Fruit fly (Drosophila melanogaster) whole organism, prepupa: Measurements from ENCODE around the gene CG33286.

Experiments used
- Blimp-1 ChIP-seq: fragments of 200-800 bp; sonication (Bioruptor generic); optimal IDR thresholded peaks from 3 replicates; lab custom pipeline; 2017; ENCODE audit warnings: missing biosample characterization, missing genetic modification characterization, mild to moderate bottlenecking, moderate library complexity, missing genetic modification reagents
- CG10669 ChIP-seq: fragments of 200-800 bp; sonication (Bioruptor generic); optimal IDR thresholded peaks from 3 replicates; lab custom pipeline; 2018; ENCODE audit warnings: missing biosample characterization, mild to moderate bottlenecking, missing genetic modification characterization, moderate library complexity
- CG11294 ChIP-seq: fragments of 200-800 bp; sonication (Bioruptor generic); IDR thresholded peaks from 2 replicates; pipeline ENCODE4 v1.3.6; 2022; ENCODE audit warnings: missing biosample characterization, missing genetic modification characterization
- CG11762 ChIP-seq: fragments of 200-800 bp; sonication (Bioruptor generic); optimal IDR thresholded peaks from 3 replicates; lab custom pipeline; 2016; ENCODE audit warnings: missing biosample characterization, missing genetic modification characterization; ENCODE audit not compliant: insufficient read depth
- CG11902 ChIP-seq: fragments of 200-800 bp; sonication (Bioruptor generic); optimal IDR thresholded peaks from 3 replicates; lab custom pipeline; 2016; ENCODE audit warnings: missing biosample characterization, missing genetic modification characterization
- CG15336 ChIP-seq: fragments of 200-800 bp; sonication (Bioruptor generic); IDR thresholded peaks from 2 replicates; pipeline ENCODE4 v1.3.6; 2022; ENCODE audit warnings: missing biosample characterization, missing genetic modification characterization
- CG16779 ChIP-seq: fragments of 200-800 bp; sonication (Bioruptor generic); optimal IDR thresholded peaks from 3 replicates; lab custom pipeline; 2017; ENCODE audit warnings: missing biosample characterization, mild to moderate bottlenecking, missing genetic modification characterization
- CG3032 ChIP-seq: fragments of 200-800 bp; optimal IDR thresholded peaks from 2 replicates; lab custom pipeline; 2019; ENCODE audit warnings: missing biosample characterization, mild to moderate bottlenecking, missing genetic modification characterization, moderate library complexity
- CG31627 ChIP-seq: fragments of 200-800 bp; sonication (Bioruptor generic); optimal IDR thresholded peaks from 3 replicates; lab custom pipeline; 2016; ENCODE audit warnings: missing biosample characterization, missing genetic modification characterization
- CG34406 ChIP-seq: fragments of 200-800 bp; sonication (Bioruptor generic); optimal IDR thresholded peaks from 3 replicates; lab custom pipeline; 2016; ENCODE audit warnings: missing biosample characterization, missing genetic modification characterization
- CG3919 ChIP-seq: fragments of 200-800 bp; sonication (Bioruptor generic); optimal IDR thresholded peaks from 3 replicates; lab custom pipeline; 2016; ENCODE audit warnings: missing biosample characterization, missing genetic modification characterization
- CG4318 ChIP-seq: fragments of 200-800 bp; sonication (Bioruptor generic); optimal IDR thresholded peaks from 3 replicates; lab custom pipeline; 2017; ENCODE audit warnings: missing biosample characterization, mild to moderate bottlenecking, missing genetic modification characterization
- CG6163 ChIP-seq: fragments of 200-800 bp; sonication (Bioruptor generic); IDR thresholded peaks from 3 replicates; pipeline ENCODE4 v1.3.6; 2022; ENCODE audit warnings: missing biosample characterization, missing genetic modification characterization
- CG6276 ChIP-seq: fragments of 200-800 bp; sonication (Bioruptor generic); optimal IDR thresholded peaks from 2 replicates; lab custom pipeline; 2017; ENCODE audit warnings: missing biosample characterization, mild to moderate bottlenecking, missing genetic modification characterization
- CG6792 ChIP-seq: fragments of 200-800 bp; sonication (Bioruptor generic); optimal IDR thresholded peaks from 3 replicates; lab custom pipeline; 2016; ENCODE audit warnings: missing biosample characterization, missing genetic modification characterization
- CG6808 ChIP-seq: fragments of 200-800 bp; sonication (Bioruptor generic); optimal IDR thresholded peaks from 3 replicates; lab custom pipeline; 2017; ENCODE audit warnings: missing biosample characterization, missing genetic modification characterization, mild to moderate bottlenecking, moderate library complexity, missing genetic modification reagents
- CG6854 ChIP-seq: fragments of 200-800 bp; sonication (Bioruptor generic); optimal IDR thresholded peaks from 2 replicates; lab custom pipeline; 2017; ENCODE audit warnings: missing biosample characterization, mild to moderate bottlenecking, missing genetic modification characterization
- CG8119 ChIP-seq: fragments of 200-800 bp; sonication (Bioruptor generic); IDR thresholded peaks from 3 replicates; pipeline ENCODE4 v1.3.6; 2022; ENCODE audit warnings: missing biosample characterization, missing genetic modification characterization
- CG9139 ChIP-seq: fragments of 200-800 bp; sonication (Bioruptor generic); optimal IDR thresholded peaks from 3 replicates; lab custom pipeline; 2017; ENCODE audit warnings: missing biosample characterization, mild to moderate bottlenecking, missing genetic modification characterization
- Eip75B ChIP-seq: fragments of 200-800 bp; sonication (Bioruptor generic); optimal IDR thresholded peaks from 3 replicates; lab custom pipeline; 2016; ENCODE audit warnings: missing biosample characterization, missing genetic modification characterization
- Eip78C ChIP-seq: fragments of 200-800 bp; sonication (Bioruptor generic); peaks from one replicate; lab custom pipeline; 2016; ENCODE audit warnings: missing biosample characterization, missing genetic modification characterization
- Eip93F ChIP-seq: fragments of 200-800 bp; sonication (Bioruptor generic); optimal IDR thresholded peaks from 2 replicates; lab custom pipeline; 2016; ENCODE audit warnings: missing biosample characterization, mild to moderate bottlenecking, missing genetic modification characterization
- Gug ChIP-seq: fragments of 200-800 bp; sonication (Bioruptor generic); IDR thresholded peaks from 2 replicates; pipeline ENCODE4 v1.3.6; 2022; ENCODE audit warnings: missing biosample characterization, missing genetic modification characterization
- Hr38 ChIP-seq: sonication (Bioruptor generic); optimal IDR thresholded peaks from 2 replicates; lab custom pipeline; 2016; ENCODE audit warnings: missing biosample characterization, missing genetic modification characterization
- Hr39 ChIP-seq: fragments of 200-800 bp; sonication (Bioruptor generic); optimal IDR thresholded peaks from 2 replicates; lab custom pipeline; 2016; ENCODE audit warnings: missing biosample characterization, missing genetic modification characterization
- Hr4 ChIP-seq: fragments of 200-800 bp; sonication (Bioruptor generic); optimal IDR thresholded peaks from 3 replicates; lab custom pipeline; 2016; ENCODE audit warnings: missing biosample characterization, missing genetic modification characterization
- Met ChIP-seq: fragments of 200-800 bp; sonication (Bioruptor generic); optimal IDR thresholded peaks from 3 replicates; lab custom pipeline; 2016; ENCODE audit warnings: missing biosample characterization, missing genetic modification characterization
- Sox14 ChIP-seq: fragments of 200-800 bp; sonication (Bioruptor generic); optimal IDR thresholded peaks from 3 replicates; lab custom pipeline; 2016; ENCODE audit warnings: missing biosample characterization, missing genetic modification characterization
- acj6 ChIP-seq: fragments of 200-800 bp; sonication (Bioruptor generic); optimal IDR thresholded peaks from 3 replicates; lab custom pipeline; 2016; ENCODE audit warnings: missing biosample characterization, missing genetic modification characterization
- cyc ChIP-seq: fragments of 200-800 bp; sonication (Bioruptor generic); optimal IDR thresholded peaks from 3 replicates; lab custom pipeline; 2016; ENCODE audit warnings: missing biosample characterization, missing genetic modification characterization
- eg ChIP-seq: fragments of 200-800 bp; sonication (Bioruptor generic); IDR thresholded peaks from 3 replicates; pipeline ENCODE4 v1.3.6; 2022; ENCODE audit warnings: missing biosample characterization, missing genetic modification characterization
- esn ChIP-seq: fragments of 200-800 bp; sonication (Bioruptor generic); optimal IDR thresholded peaks from 2 replicates; lab custom pipeline; 2016; ENCODE audit warnings: missing biosample characterization, mild to moderate bottlenecking, missing genetic modification characterization, moderate library complexity
- fd59A ChIP-seq: fragments of 200-800 bp; sonication (Bioruptor generic); optimal IDR thresholded peaks from 2 replicates; lab custom pipeline; 2017; ENCODE audit warnings: missing biosample characterization, mild to moderate bottlenecking, missing genetic modification characterization, missing genetic modification reagents
- fkh ChIP-seq: fragments of 200-800 bp; sonication (Bioruptor generic); optimal IDR thresholded peaks from 3 replicates; lab custom pipeline; 2017; ENCODE audit warnings: missing biosample characterization, mild to moderate bottlenecking, missing genetic modification characterization, moderate library complexity
- net ChIP-seq: fragments of 200-800 bp; sonication (Bioruptor generic); optimal IDR thresholded peaks from 3 replicates; lab custom pipeline; 2016; ENCODE audit warnings: missing biosample characterization, missing genetic modification characterization
- pdm3 ChIP-seq: fragments of 200-800 bp; sonication (Bioruptor generic); optimal IDR thresholded peaks from 3 replicates; lab custom pipeline; 2016; ENCODE audit warnings: missing biosample characterization, missing genetic modification characterization
- salr ChIP-seq, 2 experiments: fragments of 200-800 bp; sonication (Bioruptor generic); optimal IDR thresholded peaks; 3 replicates each; lab custom pipeline; 2016 to 2018; ENCODE audit warnings: missing biosample characterization in 2 of 2, missing genetic modification characterization in 2 of 2, mild to moderate bottlenecking in 1 of 2
- spab ChIP-seq: fragments of 200-800 bp; sonication (Bioruptor generic); optimal IDR thresholded peaks from 2 replicates; lab custom pipeline; 2017; ENCODE audit warnings: missing biosample characterization, mild to moderate bottlenecking, missing genetic modification characterization, missing genetic modification reagents
- ss ChIP-seq, 2 experiments: fragments of 200-800 bp; sonication (Bioruptor generic); optimal IDR thresholded peaks; 2 replicates in 1 of 2; 3 replicates in 1 of 2; lab custom pipeline; 2017 to 2018; ENCODE audit warnings: mild to moderate bottlenecking in 2 of 2, missing biosample characterization in 2 of 2, missing genetic modification characterization in 2 of 2, moderate library complexity in 1 of 2
- svp ChIP-seq: fragments of 200-800 bp; sonication (Bioruptor generic); peaks from one replicate; lab custom pipeline; 2016; ENCODE audit warnings: missing biosample characterization, missing genetic modification characterization
- vri ChIP-seq: fragments of 200-800 bp; sonication (Bioruptor generic); optimal IDR thresholded peaks from 3 replicates; lab custom pipeline; 2016; ENCODE audit warnings: missing biosample characterization, mild to moderate bottlenecking, missing genetic modification characterization

The CG33286 gene

DNA sequence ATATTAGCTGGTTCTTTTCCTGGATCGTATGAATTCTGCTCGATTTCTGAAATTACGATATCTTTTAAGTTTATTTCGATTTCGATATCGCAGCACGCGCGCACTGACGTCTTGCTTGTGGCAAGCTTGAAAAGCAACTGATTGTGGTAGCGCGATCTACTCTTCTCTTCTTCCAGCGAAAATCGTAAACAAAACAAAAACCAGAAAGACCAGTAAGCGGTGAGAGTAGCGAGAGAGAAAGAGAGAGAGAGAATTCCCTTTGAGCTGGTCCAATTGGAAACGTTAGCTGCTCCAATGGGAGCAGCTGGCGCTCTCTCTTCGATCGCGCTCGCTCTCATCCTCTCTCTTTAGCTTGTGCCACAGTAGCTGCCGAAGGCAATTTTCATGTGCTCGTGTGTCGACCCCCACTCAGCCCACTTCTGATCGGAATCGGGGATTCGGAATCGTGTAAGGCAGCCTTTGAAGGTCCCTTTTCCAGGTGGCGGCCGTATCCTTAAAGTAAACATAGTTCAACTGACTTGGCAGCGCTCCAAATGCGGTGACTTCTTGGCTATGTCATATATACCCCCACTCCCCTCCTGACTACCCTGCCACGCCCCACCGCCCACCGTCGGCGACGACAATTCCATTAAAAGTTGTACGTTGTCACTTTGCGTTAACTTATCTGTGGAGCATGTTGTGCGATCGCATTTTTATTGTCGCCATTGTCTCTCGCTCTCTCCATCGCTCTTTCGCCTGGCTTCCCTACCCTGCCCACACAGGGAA, 24.9 kb downstream of the CG33286 start, which contains the start of gene fng (continued):
- peak; percentile 70 for TF ChIP-seq svp (GFP tag; lab: Kevin White, UChicago)
- TF ChIP-seq CG6276 (GFP tag; lab: Kevin White, UChicago), result peak; percentile 34
- TF ChIP-seq ss (GFP tag; optimal IDR thresholded peaks at IDR 0.05; lab: Kevin White, UChicago), result no peak
- TF ChIP-seq CG3032 (tag; lab: Kevin White, UChicago), result no peak
- peak; percentile 19 for TF ChIP-seq CG34406
- TF ChIP-seq net, result peak; percentile 5
- no peak for TF ChIP-seq CG11762 (GFP tag; lab: Kevin White, UChicago)
- TF ChIP-seq Hr38, result no peak
- no peak for TF ChIP-seq vri (GFP tag; lab: Kevin White, UChicago)
- no peak for TF ChIP-seq CG11294 (GFP tag; lab: Robert Waterston, UW)
- TF ChIP-seq Hr39 (GFP tag; lab: Kevin White, UChicago), result no peak

DNA sequence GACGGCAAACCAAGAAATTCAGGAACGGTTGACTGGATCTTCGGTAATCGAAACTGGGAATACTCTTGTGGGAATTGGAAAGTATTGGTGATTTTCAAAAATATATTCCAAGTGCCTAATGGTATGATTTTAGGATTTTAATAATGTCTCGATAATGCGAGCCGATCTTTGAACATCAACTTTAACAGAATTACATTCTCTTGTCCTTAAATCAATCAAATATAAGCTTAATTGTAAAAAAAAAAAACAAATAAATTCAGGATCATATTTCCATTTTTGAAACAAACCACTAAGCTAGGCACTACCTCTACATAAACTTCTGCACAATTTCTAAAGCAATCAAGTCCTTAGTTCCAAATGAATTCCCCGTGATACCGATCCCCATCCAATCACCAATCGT, 26.1 kb downstream of the CG33286 start:
- peak; percentile 65 for TF ChIP-seq svp (GFP tag; lab: Kevin White, UChicago)
- no peak for TF ChIP-seq Hr4 (GFP tag; lab: Kevin White, UChicago)
- TF ChIP-seq CG6854, result no peak
- TF ChIP-seq cyc (GFP tag; lab: Kevin White, UChicago), result peak; percentile 18
- TF ChIP-seq Met, result peak; percentile 10
- no peak for TF ChIP-seq CG6808 (GFP tag; lab: Kevin White, UChicago)
- TF ChIP-seq Eip75B (GFP tag; lab: Kevin White, UChicago), result no peak
- peak; percentile 27 for TF ChIP-seq esn (GFP tag; lab: Kevin White, UChicago)
- peak; percentile 75 for TF ChIP-seq Eip78C (GFP tag; lab: Kevin White, UChicago)
- TF ChIP-seq CG31627 (GFP tag; lab: Kevin White, UChicago), result peak; percentile 12
- TF ChIP-seq Hr39 (GFP tag; lab: Kevin White, UChicago), result peak; percentile 26
- TF ChIP-seq, all 60 proteins: peak for 7

DNA sequence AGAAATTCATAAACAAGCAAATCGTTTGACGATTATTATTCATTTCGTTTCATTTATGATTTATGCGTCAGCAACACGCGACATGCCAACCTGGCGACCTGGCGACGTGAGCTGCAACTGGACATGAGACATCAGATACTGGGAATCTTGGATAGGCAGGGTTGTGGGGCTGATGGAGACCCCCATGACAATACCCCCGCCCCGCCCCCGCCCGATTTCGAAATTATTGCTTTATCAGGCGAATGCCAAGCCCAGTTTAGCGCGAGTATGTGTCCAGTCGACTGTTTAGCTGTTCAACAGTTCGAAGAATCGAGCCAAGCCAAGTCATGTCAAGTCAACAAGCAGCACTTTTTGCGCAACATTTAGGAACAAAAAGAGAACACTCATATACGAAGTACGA, 27.6 kb downstream of the CG33286 start:
- TF ChIP-seq eg (0 out of 3 replicates have a peak, but pooled peaks have one; percentile 3), CG9139 (GFP tag; lab: Kevin White, UChicago) (no peak), Hr38 (no peak), svp (GFP tag; lab: Kevin White, UChicago) (peak; percentile 63), ss (GFP tag; optimal IDR thresholded peaks at IDR 0.05; lab: Kevin White, UChicago) (peak in 1 of 2 experiments; percentile 35), Blimp-1 (GFP tag; lab: Kevin White, UChicago) (no peak)

DNA sequence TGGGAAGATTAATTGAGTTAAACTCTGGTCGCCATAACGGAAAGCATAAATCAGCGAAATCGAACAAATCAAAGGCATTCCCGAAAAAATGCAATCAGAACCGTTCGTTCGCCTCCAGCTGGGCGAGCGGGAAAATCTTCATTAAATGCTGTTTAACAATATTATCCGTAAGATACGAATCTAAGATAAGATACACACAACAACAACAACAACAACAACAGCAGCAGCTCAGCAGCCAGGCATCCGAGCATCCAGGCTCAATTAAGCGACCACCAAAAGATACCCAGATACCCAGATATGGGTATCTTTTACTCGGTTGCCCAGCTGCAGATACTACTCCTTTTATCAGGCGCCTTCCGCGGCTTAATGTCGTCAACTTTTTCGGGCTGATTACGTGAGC, 28.4 kb downstream of the CG33286 start:
- TF ChIP-seq Eip93F (no peak), Hr4 (GFP tag; lab: Kevin White, UChicago) (no peak), acj6 (GFP tag; lab: Kevin White, UChicago) (no peak), spab (GFP tag; lab: Kevin White, UChicago) (no peak), CG3032 (tag; lab: Kevin White, UChicago) (no peak), cyc (GFP tag; lab: Kevin White, UChicago) (no peak), Gug (no peak), CG6163 (GFP tag; lab: Robert Waterston, UW) (no peak)

dm6 chr3L:20944180-20944579, 30.3 kb downstream of the CG33286 start:
- TF ChIP-seq CG6792 (GFP tag; lab: Kevin White, UChicago), result peak; percentile 16
- no peak for TF ChIP-seq CG16779 (tag; lab: Kevin White, UChicago)
- TF ChIP-seq CG10669 (GFP tag; lab: Kevin White, UChicago), result peak; percentile 22
- peak; percentile 21 for TF ChIP-seq CG34406
- TF ChIP-seq CG6854, result peak; percentile 4
- TF ChIP-seq fd59A (GFP tag; lab: Kevin White, UChicago), result peak; percentile 15
- TF ChIP-seq CG11902, result no peak
- no peak for TF ChIP-seq salr (GFP tag; optimal IDR thresholded peaks at IDR 0.05; lab: Kevin White, UChicago)
- no peak for TF ChIP-seq acj6 (GFP tag; lab: Kevin White, UChicago)
- no peak for TF ChIP-seq pdm3 (GFP tag; lab: Kevin White, UChicago)
- TF ChIP-seq CG3919 (GFP tag; lab: Kevin White, UChicago), result peak; percentile 11
- TF ChIP-seq vri (GFP tag; lab: Kevin White, UChicago), result no peak
- peak; percentile 36 for TF ChIP-seq svp (GFP tag; lab: Kevin White, UChicago)
- no peak for TF ChIP-seq CG15336 (GFP tag; lab: Robert Waterston, UW)
- TF ChIP-seq CG4318 (GFP tag; lab: Kevin White, UChicago), result no peak
- no peak for TF ChIP-seq CG8119 (GFP tag; lab: Robert Waterston, UW)
- no peak for TF ChIP-seq net
- TF ChIP-seq Sox14 (GFP tag; lab: Kevin White, UChicago), result no peak
- TF ChIP-seq ss (GFP tag; optimal IDR thresholded peaks at IDR 0.05; lab: Kevin White, UChicago), result peak in 1 of 2 experiments; percentile 36
- TF ChIP-seq CG6808 (GFP tag; lab: Kevin White, UChicago), result peak; percentile 19
- no peak for TF ChIP-seq Gug
- no peak for TF ChIP-seq Eip75B (GFP tag; lab: Kevin White, UChicago)
- TF ChIP-seq fkh (GFP tag; lab: Kevin White, UChicago), result peak; percentile 94
